Fruit fly (Drosophila melanogaster): ENCODE measurements around the gene CG34393.

Gene CG34393

DNA sequence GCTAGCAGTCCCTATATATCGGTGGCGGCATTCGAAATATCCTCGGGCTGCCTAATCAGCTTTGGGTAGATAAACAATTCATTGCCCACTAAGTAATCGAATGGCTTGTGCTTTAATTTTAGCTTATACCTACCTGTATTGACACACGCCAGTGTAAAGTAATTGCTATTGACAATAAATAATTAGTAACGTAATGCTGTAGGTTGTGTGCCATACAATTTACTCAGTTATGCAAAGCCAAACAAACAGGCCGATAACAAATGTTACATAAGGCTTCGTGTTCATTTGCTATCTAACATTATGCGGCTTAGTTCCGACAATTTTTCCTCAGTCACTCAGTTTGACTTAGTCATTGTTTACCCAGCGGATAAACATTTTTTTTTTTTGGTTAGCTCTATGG is 28.4 kb upstream of the CG34393 start (continued):
- TF ChIP-seq pan (optimal IDR thresholded peaks at IDR 0.05) (no peak), pan (GFP tag; optimal IDR thresholded peaks at IDR 0.05 in 1 of 2, IDR thresholded peaks at IDR 0.05 in 1 of 2) (peak in 1 of 2 experiments; percentile 46), exex (tag; optimal IDR thresholded peaks at IDR 0.05) (peak; percentile 18), CG14014 (GFP tag; IDR thresholded peaks at IDR 0.05) (0 out of 2 replicates have a peak, but pooled peaks have one; percentile 68), Fer2 (tag; optimal IDR thresholded peaks at IDR 0.05) (peak; percentile 13), CG3847 (GFP tag; IDR thresholded peaks at IDR 0.05) (no peak), CG32772 (GFP tag; IDR thresholded peaks at IDR 0.05) (no peak), Fer3 (tag; optimal IDR thresholded peaks at IDR 0.05) (peak; percentile 74), pho (GFP tag; optimal IDR thresholded peaks at IDR 0.05) (no peak)

DNA sequence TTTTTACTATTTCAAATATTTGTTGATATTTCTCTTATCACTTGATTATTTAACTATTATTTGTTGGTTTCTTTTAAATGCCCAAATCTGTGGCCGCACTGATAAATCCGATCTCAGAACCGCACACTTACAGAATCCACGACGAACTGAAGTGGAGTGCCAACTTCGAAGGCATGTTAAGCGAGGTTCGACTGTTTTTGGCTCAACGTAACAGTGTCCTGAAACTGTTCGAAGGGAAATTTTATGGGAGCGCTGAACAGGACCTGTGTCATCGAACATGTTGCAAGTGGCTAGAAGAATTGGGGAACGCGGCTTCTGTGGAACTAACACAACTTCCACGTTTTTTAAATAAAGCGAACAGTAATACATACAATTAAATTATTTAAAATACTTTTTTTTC is 740 bp downstream of the CG34393 start:
- TF ChIP-seq CG5180 (GFP tag; optimal IDR thresholded peaks at IDR 0.05) (peak; percentile 92), CG6175 (GFP tag; IDR thresholded peaks at IDR 0.05) (no peak), fru (optimal IDR thresholded peaks at IDR 0.05) (no peak)

DNA sequence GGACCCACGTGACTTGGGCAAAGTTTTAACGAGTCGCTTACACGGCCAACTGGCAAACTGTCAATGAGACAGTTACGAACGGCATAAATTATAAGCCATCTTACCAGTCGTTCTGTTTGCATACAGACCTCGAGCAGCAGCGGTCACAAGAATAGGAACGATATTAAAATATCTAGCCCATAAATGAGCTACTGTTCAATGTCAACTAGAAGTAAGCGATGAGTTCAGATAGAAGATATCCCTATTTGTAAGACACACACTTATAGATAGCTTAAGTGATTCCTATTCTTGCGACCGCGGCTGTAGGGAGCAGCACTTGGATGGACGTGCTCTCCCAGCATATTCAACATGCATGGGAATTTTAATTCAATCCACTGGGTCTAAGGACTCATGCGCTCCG is 11.4 kb downstream of the CG34393 start:
- TF ChIP-seq ATbp (GFP tag; optimal IDR thresholded peaks at IDR 0.05) (no peak), CG17612 (GFP tag; IDR thresholded peaks at IDR 0.05) (no peak), HmgD (GFP tag; optimal IDR thresholded peaks at IDR 0.05) (no peak), dmrt99B (tag; optimal IDR thresholded peaks at IDR 0.05) (peak; percentile 22), ind (GFP tag; optimal IDR thresholded peaks at IDR 0.05) (peak; percentile 23), Ada2b (GFP tag; IDR thresholded peaks at IDR 0.05) (0 out of 2 replicates have a peak, but pooled peaks have one; percentile 26), CG11456 (GFP tag; IDR thresholded peaks at IDR 0.05) (0 out of 3 replicates have a peak, but pooled peaks have one; percentile 49), CG4424 (GFP tag; optimal IDR thresholded peaks at IDR 0.05) (peak; percentile 17), Fer1 (GFP tag; optimal IDR thresholded peaks at IDR 0.05) (no peak), Sox102F (GFP tag; optimal IDR thresholded peaks at IDR 0.05) (peak; percentile 15), ab (GFP tag; optimal IDR thresholded peaks at IDR 0.05) (no peak), CG11504 (tag; optimal IDR thresholded peaks at IDR 0.05) (peak; percentile 36), CG6813 (GFP tag; optimal IDR thresholded peaks at IDR 0.05) (no peak), nmo (GFP tag; optimal IDR thresholded peaks at IDR 0.05) (peak; percentile 5), CG10366 (GFP tag; IDR thresholded peaks at IDR 0.05) (peak; percentile 35), CG11695 (GFP tag; IDR thresholded peaks at IDR 0.05) (no peak), Lim3 (GFP tag; IDR thresholded peaks at IDR 0.05) (no peak), CG12071 (GFP tag; optimal IDR thresholded peaks at IDR 0.05) (peak; percentile 21), Fer3 (tag; optimal IDR thresholded peaks at IDR 0.05) (peak; percentile 15), HmgZ (tag; optimal IDR thresholded peaks at IDR 0.05) (no peak), Atf-2 (GFP tag; optimal IDR thresholded peaks at IDR 0.05) (no peak), fu2 (GFP tag; optimal IDR thresholded peaks at IDR 0.05) (no peak), otp (GFP tag; IDR thresholded peaks at IDR 0.05) (peak; percentile 29; the same call in 1 of the 3 replicates), CG7372 (GFP tag; IDR thresholded peaks at IDR 0.05) (no peak), CG34422 (GFP tag; IDR thresholded peaks at IDR 0.05) (no peak), CG32532 (GFP tag; IDR thresholded peaks at IDR 0.05) (0 out of 2 replicates have a peak, but pooled peaks have one; percentile 36), gem (tag; optimal IDR thresholded peaks at IDR 0.05) (peak; percentile 30), vnd (GFP tag; IDR thresholded peaks at IDR 0.05; ENCODE audit: partially characterized antibody) (no peak), lab (GFP tag; optimal IDR thresholded peaks at IDR 0.05) (peak; percentile 39), CG33557 (GFP tag; optimal IDR thresholded peaks at IDR 0.05) (no peak), Oaz (GFP tag; IDR thresholded peaks at IDR 0.05) (no peak), CG17359 (tag; optimal IDR thresholded peaks at IDR 0.05) (no peak), CG1233 (GFP tag; optimal IDR thresholded peaks at IDR 0.05) (no peak), HLHmδ (GFP tag; optimal IDR thresholded peaks at IDR 0.05) (no peak), az2 (GFP tag; optimal IDR thresholded peaks at IDR 0.05) (no peak), CG14441 (GFP tag; IDR thresholded peaks at IDR 0.05) (0 out of 2 replicates have a peak, but pooled peaks have one; percentile 31), emc (GFP tag; optimal IDR thresholded peaks at IDR 0.05) (no peak)

Measured in whole organism, embryonic.